Fruit fly (Drosophila melanogaster): Measurements from ENCODE around the gene CG10710.

CG10710 gene

DNA sequence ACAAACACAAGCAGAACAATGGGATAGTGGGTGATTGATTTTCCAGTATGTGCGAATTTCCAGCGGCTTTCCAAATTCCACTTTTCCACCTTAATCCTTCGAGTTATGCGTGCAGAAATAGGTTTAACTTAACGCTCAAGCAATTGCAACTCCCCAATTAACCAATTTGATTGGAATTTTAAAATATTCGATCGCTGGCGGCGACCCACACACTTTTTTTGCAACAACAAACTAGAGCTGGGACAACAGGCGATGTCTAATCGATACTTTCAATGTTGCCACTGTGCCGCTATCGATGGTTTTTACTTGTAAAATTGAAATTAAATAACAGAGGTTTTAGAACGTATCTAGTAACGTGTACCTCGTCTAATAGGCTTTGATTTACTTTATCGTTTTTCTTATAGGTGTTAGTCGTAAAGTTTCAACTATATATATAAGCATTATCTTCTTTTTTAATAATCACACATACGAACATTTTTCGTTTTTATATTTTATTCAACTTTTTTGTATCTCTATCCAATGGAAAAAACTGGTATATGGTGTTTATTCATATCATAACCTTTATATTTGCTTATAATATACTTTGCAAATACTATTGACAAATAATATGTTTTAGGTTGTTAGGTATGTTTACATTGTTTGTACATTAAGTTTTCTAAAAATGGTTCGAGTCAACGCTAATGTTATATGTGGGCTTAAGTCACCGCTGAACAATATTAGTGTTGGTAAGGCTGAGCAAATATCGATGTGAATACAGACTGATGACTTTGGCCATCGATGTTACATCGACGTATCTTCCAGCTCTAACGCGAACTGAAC lies 33.2 kb downstream of the CG10710 start, which contains the start of the genes Abp1 and Tgi:
Gene Abp1 (minus strand): TSS at position 240 of the 819 bp plus-strand sequence.
Gene Tgi (plus strand): TSS at position 757 of the 819 bp plus-strand sequence.
- peak; percentile 75 for TF ChIP-seq fkh (GFP tag; optimal IDR thresholded peaks at IDR 0.05)
- TF ChIP-seq lz (GFP tag; optimal IDR thresholded peaks at IDR 0.05), result peak; percentile 3
- TF ChIP-seq pdm3 (GFP tag; optimal IDR thresholded peaks at IDR 0.05), result no peak
- peak; percentile 2 for TF ChIP-seq esn (GFP tag; optimal IDR thresholded peaks at IDR 0.05)
- no peak for TF ChIP-seq CG6792 (GFP tag; optimal IDR thresholded peaks at IDR 0.05)
- no peak for TF ChIP-seq CG11294 (GFP tag; IDR thresholded peaks at IDR 0.05)
- no peak for TF ChIP-seq achi (GFP tag; optimal IDR thresholded peaks at IDR 0.05)
- TF ChIP-seq svp (GFP tag), result peak; percentile 29
- no peak for TF ChIP-seq CG8319 (GFP tag; optimal IDR thresholded peaks at IDR 0.05)
- TF ChIP-seq Sox14 (GFP tag; optimal IDR thresholded peaks at IDR 0.05), result peak; percentile 57
- TF ChIP-seq Eip93F (GFP tag; optimal IDR thresholded peaks at IDR 0.05), result no peak
- TF ChIP-seq CG31627 (GFP tag; optimal IDR thresholded peaks at IDR 0.05), result peak; percentile 4
- peak; percentile 64 for TF ChIP-seq Eip78C (GFP tag)
- TF ChIP-seq CG8632 (GFP tag; optimal IDR thresholded peaks at IDR 0.05), result no peak
- TF ChIP-seq CG6854 (GFP tag; optimal IDR thresholded peaks at IDR 0.05), result peak; percentile 34
- TF ChIP-seq CG6808 (GFP tag; optimal IDR thresholded peaks at IDR 0.05), result no peak
- no peak for TF ChIP-seq CG32006 (GFP tag; optimal IDR thresholded peaks at IDR 0.05)
- TF ChIP-seq spab (GFP tag; optimal IDR thresholded peaks at IDR 0.05), result no peak
- TF ChIP-seq OdsH (GFP tag; optimal IDR thresholded peaks at IDR 0.05), result no peak
- TF ChIP-seq Blimp-1 (GFP tag; optimal IDR thresholded peaks at IDR 0.05), result no peak
- TF ChIP-seq Hr39 (GFP tag; optimal IDR thresholded peaks at IDR 0.05), result peak; percentile 4
- TF ChIP-seq CG10631 (GFP tag; optimal IDR thresholded peaks at IDR 0.05), result no peak

DNA sequence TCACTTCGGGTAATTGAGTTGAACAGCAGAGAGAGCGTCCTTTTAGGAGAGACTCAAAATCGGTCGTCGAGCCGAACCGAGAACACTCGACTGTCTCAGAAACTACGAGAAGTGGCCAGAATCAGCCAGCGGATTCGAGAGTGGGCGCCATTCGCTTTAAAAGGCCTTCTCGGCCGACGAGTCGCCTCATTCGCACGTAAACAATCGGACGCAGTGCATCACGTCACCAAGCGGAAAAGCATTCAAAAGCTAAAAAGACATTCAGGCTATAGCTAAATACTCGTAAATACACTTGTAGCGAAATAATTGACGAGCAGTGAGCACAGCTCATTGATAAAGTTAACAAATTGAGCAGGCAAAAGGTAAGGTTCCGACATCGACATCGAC lies 39.2 kb downstream of the CG10710 start:
- no peak for TF ChIP-seq CG9139 (GFP tag; optimal IDR thresholded peaks at IDR 0.05)
- TF ChIP-seq eg (GFP tag; IDR thresholded peaks at IDR 0.05), result no peak
- no peak for TF ChIP-seq CG3919 (GFP tag; optimal IDR thresholded peaks at IDR 0.05)
- peak; percentile 13; the same call in 1 of the 2 replicates for TF ChIP-seq CG15336 (GFP tag; IDR thresholded peaks at IDR 0.05)
- peak in 1 of 2 experiments; percentile 38 for TF ChIP-seq ss (GFP tag; optimal IDR thresholded peaks at IDR 0.05)
- peak; percentile 38 for TF ChIP-seq esn (GFP tag; optimal IDR thresholded peaks at IDR 0.05)
- no peak for TF ChIP-seq topi (GFP tag; optimal IDR thresholded peaks at IDR 0.05)
- TF ChIP-seq CG8319 (GFP tag; optimal IDR thresholded peaks at IDR 0.05), result no peak
- no peak for TF ChIP-seq fd59A (GFP tag; optimal IDR thresholded peaks at IDR 0.05)

DNA sequence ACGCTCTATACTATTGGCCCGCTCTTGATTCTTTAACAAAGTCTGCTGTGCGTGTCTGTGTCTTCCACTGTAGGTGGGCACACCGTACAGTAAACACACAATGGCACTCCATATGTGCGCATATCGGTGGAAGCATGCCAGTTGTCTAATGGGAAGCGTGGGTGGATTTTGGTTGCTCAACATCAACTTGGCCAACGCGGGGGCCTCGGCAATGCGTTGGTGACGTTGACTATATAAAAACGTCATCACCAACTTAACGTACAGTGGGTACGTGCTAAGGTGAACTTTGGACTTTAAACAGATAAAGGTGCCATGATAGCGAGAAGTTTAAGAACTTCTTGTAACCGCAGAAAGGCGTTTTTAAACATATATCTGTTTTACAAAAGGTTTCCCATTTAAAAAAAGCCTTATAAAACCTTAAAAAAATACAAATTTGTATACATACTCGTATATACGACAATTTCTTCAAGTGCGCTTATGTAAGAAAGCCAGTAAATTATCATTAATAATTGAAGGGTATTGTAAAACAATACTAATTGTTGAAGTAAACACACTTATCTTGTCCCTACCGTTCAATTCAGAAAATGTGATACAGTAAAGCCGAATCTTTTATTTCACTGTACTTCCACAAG lies 39.7 kb downstream of the CG10710 start:
- no peak for TF ChIP-seq CG7368 (GFP tag; optimal IDR thresholded peaks at IDR 0.05)
- TF ChIP-seq CG6854 (GFP tag; optimal IDR thresholded peaks at IDR 0.05), result no peak
- peak; percentile 56 for TF ChIP-seq CG10669 (GFP tag; optimal IDR thresholded peaks at IDR 0.05)
- peak; percentile 65 for TF ChIP-seq Hr4 (GFP tag; optimal IDR thresholded peaks at IDR 0.05)
- TF ChIP-seq CG31627 (GFP tag; optimal IDR thresholded peaks at IDR 0.05), result peak; percentile 65
- peak; percentile 54 for TF ChIP-seq CG10631 (GFP tag; optimal IDR thresholded peaks at IDR 0.05)
- TF ChIP-seq fd85E (GFP tag; optimal IDR thresholded peaks at IDR 0.05), result peak; percentile 25
- peak; percentile 87 for TF ChIP-seq Eip78C (GFP tag)
- TF ChIP-seq CG1621 (tag; optimal IDR thresholded peaks at IDR 0.05), result no peak
- no peak for TF ChIP-seq Eip93F (GFP tag; optimal IDR thresholded peaks at IDR 0.05)
- no peak for TF ChIP-seq fkh (GFP tag; optimal IDR thresholded peaks at IDR 0.05)
- peak; percentile 61 for TF ChIP-seq Hr39 (GFP tag; optimal IDR thresholded peaks at IDR 0.05)
- peak; percentile 65 for TF ChIP-seq CG32006 (GFP tag; optimal IDR thresholded peaks at IDR 0.05)
- peak; percentile 68 for TF ChIP-seq CG6276 (GFP tag; optimal IDR thresholded peaks at IDR 0.05)
- peak; percentile 15; the same call in 1 of the 3 replicates for TF ChIP-seq eg (GFP tag; IDR thresholded peaks at IDR 0.05)
- TF ChIP-seq CG9139 (GFP tag; optimal IDR thresholded peaks at IDR 0.05), result no peak
- TF ChIP-seq CG6163 (GFP tag; IDR thresholded peaks at IDR 0.05), result no peak
- no peak for TF ChIP-seq Blimp-1 (GFP tag; optimal IDR thresholded peaks at IDR 0.05)
- TF ChIP-seq Lpt (GFP tag; optimal IDR thresholded peaks at IDR 0.05), result peak; percentile 40
- peak; percentile 25 for TF ChIP-seq CG3032 (tag; optimal IDR thresholded peaks at IDR 0.05)
- peak; percentile 78 for TF ChIP-seq esn (GFP tag; optimal IDR thresholded peaks at IDR 0.05)
- TF ChIP-seq CG6792 (GFP tag; optimal IDR thresholded peaks at IDR 0.05), result peak; percentile 33
- TF ChIP-seq lz (GFP tag; optimal IDR thresholded peaks at IDR 0.05), result peak; percentile 58
- peak; percentile 58 for TF ChIP-seq Ets21C (GFP tag; optimal IDR thresholded peaks at IDR 0.05)
- peak; percentile 30 for TF ChIP-seq Smox (GFP tag; optimal IDR thresholded peaks at IDR 0.05)
- peak; percentile 48; the same call in 1 of the 3 replicates for TF ChIP-seq CG8119 (GFP tag; IDR thresholded peaks at IDR 0.05)
- peak; percentile 15 for TF ChIP-seq spab (GFP tag; optimal IDR thresholded peaks at IDR 0.05)
- peak; percentile 45 for TF ChIP-seq CG8632 (GFP tag; optimal IDR thresholded peaks at IDR 0.05)
- peak; percentile 20 for TF ChIP-seq Sox15 (GFP tag; optimal IDR thresholded peaks at IDR 0.05)
- peak; percentile 45 for TF ChIP-seq pdm3 (GFP tag; optimal IDR thresholded peaks at IDR 0.05)
- peak; percentile 27 for TF ChIP-seq CG8319 (GFP tag; optimal IDR thresholded peaks at IDR 0.05)

Data from whole organism, prepupa.